Fruit fly (Drosophila melanogaster): ENCODE measurements around the gene CG18731.

Gene CG18731

DNA sequence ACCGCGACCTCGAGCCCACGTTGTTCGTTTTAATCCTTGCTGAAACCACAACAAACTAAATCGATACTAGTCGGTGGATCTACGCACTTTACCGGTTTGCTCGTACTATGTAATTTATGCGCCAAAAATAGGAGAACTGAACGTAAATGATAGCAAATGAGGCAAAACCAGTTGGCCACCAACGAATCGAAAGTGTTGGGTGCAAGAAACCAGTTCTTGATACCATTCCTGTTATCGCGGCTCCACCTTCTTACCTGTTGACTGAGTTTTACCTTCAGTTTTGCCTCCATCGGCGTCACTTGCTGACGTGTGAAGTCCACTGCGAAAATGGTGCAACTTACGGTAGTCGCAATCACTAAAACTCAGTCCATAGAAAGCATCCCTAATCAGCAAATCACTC is 15.3 kb downstream of the CG18731 start:
- no peak for TF ChIP-seq noc (tag; optimal IDR thresholded peaks at IDR 0.05)

DNA sequence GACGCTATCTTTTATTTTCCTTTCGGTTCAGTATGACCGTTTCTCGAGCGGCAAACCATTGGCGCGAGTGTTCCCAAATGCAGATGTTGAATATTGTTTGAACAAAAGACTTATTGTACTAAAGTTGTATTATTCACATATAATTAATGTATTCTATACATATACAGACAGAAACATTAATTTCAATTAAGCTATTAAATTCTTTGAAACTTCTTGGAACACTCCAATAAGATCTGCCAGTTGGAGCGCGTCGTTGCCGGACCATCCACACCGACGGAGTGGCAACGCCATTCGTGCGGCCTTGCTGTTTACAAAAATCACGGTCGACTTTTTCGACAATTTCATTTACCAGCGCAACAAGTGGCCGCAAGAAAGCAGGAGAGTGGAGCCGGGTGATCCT is 20.2 kb downstream of the CG18731 start, which contains the start of the genes Wdr24 and IntS11:
Gene Wdr24 (minus strand): TSS at position 37 of the 400 bp plus-strand sequence.
Gene IntS11 (plus strand): TSS at position 282 of the 400 bp plus-strand sequence.
- peak; percentile 88 for TF ChIP-seq noc (tag; optimal IDR thresholded peaks at IDR 0.05)

DNA sequence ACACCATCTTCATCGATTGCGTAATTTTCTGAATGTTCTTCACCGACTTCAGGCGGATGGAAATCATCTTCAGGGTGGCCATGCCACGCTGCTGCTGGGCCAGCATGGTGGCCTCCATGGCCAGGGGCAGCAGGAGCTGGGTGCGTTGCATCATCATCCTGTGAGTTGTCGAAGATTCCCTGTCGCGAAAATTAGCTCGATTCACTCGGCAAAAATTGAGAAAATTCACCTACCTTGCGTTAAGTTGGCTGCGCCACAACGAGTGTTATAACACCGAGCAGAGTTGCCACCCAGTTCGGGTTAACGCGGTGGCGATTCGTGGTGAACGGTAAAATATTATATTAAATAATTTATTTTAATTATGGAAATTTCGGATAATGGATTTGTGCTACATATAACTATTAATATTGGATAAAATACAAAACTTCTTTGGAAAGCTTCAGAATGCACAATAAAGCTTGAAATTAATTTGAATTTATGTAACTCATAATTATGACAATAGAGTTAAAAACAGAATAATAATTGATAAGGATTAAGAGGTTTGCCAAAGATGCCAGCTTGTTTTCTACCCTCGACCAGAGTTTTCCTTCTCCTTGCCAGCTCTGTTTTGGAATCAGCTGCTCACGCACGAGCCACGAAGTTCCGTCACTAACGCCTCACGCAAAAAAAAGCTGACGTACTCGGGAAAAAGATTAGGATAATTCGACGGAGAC is 23.9 kb downstream of the CG18731 start, which contains the start of the genes ATPsyngamma and yata:
Gene ATPsyngamma (minus strand): TSS at position 573 of the 713 bp plus-strand sequence.
Gene yata (plus strand): TSS at position 629 of the 713 bp plus-strand sequence.
- no peak for TF ChIP-seq noc (tag; optimal IDR thresholded peaks at IDR 0.05)

DNA sequence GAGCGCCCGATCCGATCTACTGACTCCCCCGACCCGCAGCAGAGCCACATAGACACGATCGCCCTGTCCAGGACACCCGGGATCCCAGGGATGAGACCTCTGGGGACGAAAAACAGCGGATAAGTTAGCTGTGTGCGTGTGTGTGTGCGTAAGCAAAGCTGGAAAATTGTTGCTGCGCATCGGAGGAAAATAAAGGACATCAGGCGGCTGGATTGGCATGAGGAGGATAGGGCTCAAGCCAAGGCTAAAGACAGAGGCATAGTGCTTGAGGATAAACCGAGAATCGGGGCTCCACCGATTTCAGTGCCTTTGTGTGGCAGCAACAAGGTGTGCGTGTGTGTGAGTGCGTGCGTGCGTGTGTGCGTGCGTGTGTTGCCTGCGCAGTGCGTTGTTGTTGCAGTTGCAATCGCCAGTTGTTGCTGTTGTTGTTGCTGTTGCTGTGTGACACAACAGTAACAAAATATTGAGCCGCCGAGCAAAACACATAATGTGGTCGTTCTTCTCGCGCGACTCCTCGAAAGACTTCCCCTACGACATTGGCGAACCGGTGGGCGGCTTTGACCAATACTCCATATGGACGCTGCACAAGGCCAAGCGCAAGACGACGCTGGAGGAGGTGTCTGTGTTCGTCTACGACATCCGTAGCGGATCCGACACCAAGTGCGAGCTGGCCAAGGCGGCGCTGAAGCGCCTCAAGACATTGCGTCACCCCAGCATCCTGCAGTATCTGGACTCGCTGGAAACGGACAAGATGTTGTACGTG is 24.7 kb downstream of the CG18731 start:
- TF ChIP-seq noc (tag; optimal IDR thresholded peaks at IDR 0.05), result no peak

DNA sequence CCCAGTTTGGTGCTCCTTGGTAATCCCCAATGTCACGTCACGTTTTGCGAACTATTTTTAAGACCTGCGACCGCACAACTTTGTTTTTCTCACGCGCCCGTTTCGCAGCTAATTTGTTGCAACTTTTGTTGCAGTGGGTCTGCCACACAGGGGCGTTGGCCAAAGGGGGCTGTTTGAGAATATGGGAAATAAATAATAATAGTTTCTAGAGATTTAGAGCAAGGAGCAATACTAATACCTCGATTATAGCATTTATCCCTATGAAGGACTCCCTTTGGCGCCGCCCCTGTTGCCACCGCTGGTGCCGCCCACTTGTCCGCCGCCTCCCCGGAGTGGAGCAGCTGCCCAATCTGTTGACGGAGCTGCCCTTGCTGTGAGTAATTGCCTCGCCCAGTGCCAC is 30.4 kb downstream of the CG18731 start:
- no peak for TF ChIP-seq noc (tag; optimal IDR thresholded peaks at IDR 0.05)

DNA sequence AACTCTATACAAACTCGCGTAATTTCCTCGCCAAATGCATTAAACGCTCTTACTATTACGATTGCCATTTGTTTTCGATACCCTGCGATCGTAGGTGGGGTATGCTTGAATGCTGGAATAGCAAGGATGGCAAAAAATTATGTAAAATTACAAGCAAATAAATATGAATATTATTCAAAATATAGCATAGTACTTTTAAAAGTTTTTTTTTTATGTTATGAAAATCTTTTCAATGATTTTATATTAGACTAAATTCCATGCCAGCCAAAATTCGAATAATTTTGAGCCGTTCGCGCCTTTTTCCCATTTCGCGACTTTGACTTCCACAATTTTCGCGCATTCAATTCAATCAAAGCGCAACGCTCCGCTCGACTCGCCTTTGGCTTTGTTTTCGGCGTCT is 31.3 kb downstream of the CG18731 start:
- no peak for TF ChIP-seq noc (tag; optimal IDR thresholded peaks at IDR 0.05)

DNA sequence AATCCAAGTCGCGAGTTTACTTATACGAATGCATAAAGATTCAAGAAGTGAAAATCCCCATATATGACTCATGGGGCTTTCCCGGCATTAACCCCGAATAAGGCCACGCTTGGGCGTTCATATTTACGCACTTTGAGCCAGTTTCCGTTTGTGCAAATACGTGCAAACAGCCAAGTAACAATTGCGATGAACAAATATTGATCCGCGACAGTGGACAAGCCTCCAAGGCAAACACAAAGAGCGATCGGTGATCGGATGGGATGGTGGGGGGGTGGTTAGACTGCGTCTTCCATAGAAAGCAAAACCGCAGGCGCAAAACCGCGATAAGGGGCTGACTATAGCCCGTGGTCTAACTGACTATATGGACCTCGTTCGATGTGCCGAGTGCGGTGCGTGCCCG is 32.4 kb downstream of the CG18731 start:
- TF ChIP-seq noc (tag; optimal IDR thresholded peaks at IDR 0.05), result no peak

DNA sequence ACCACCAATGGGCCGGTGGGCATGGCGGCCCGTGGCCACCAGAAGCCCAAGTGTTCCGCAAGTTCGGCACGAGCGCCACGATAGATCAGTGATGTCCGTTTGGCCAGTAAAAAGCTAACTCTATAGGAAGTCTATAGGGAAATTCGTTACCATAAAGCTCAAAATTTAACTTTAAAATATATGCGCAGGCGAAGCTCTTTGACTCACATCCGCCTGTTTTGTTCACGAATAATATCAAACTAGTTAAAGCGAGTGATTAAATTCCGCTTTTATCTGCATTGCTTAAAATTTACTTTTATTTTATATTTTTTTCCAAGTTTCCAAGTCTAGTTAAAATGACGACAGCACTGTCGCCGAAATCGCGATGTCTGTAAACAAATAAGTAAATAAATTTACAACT is 32.9 kb downstream of the CG18731 start:
- TF ChIP-seq noc (tag; optimal IDR thresholded peaks at IDR 0.05), result no peak

DNA sequence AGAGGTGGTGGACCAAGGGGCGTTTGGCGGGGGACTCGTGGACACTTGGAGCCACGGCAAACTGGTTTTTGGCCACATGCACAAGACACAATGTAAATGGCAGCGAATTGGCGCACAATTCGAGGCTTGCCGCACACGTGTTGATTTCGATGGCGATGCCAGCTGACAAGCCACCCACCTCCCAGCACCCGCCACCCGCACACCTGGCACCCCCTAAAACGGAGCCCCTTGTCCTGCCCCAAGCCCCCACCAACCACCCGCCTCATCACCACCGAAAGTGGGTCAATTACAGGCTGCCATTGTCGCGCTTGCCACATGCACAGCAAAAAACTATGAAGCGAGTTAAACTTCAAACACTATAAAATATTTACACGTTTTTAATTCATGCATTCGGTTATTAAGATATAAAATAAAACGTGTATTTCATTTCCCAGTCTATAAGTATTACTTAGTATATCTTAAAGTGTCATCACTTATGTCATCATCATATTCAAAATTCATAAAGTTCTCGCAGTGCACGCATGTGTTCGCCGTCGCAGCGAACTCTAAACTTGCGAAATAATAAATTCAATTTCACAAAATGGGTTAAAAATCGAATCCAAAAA is 33.4 kb downstream of the CG18731 start:
- no peak for TF ChIP-seq noc (tag; optimal IDR thresholded peaks at IDR 0.05)

DNA sequence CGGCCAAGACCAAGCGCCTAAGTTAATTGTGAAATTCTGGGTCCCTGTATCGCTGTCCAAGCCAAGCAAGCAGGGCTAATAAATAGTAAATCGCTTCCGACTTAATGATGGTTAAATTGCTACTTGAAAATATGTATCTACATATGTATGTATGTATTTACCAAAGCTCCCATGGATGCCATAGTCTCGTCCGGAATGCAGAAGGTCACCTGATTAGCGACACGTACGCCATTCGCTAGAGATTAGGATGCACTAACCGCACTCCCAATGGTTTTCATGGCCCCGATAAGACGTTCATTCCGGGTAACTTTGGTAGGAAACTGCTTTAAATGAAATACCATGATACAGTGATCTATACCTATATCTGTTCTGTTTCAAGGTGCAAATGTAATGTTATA is 33.9 kb downstream of the CG18731 start:
- TF ChIP-seq noc (tag; optimal IDR thresholded peaks at IDR 0.05), result no peak

DNA sequence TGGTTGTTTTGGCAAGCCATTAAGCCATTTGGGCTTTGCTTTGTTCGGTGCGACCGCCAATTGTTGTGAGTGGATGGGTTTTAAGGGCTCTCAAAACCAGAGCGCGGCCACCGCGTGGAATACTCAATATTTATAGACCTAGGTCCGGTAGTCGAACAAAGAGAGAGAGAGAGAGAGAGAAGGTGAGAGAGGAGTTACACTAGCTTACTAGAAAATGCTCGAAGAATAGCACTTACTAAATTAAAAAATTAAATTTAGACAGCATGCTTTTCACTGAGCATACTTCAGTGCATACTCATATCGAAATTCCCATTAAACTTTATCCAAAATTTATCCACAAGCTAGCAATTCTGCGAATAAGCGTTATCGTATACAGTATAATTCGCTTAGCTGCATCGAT is 35.2 kb downstream of the CG18731 start:
- no peak for TF ChIP-seq noc (tag; optimal IDR thresholded peaks at IDR 0.05)

DNA sequence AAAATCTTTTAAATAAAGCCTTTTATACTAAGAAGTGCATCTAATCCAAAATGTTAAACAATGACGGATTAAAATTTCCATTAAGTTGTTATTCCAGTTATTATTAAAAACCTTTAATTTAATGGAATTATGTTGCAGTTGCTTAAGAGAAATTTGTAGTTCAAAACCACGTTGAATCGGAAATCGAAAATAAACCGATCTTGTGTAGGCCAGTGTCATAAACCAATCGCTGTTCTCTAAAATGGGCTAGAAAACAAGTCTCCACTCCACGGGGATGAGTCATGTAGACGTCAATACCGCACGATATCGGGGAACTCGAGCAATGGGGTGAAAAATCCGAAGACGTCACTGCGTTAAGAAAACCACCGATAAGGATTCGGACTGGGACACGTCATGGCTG is 36.7 kb downstream of the CG18731 start:
- no peak for TF ChIP-seq noc (tag; optimal IDR thresholded peaks at IDR 0.05)

DNA sequence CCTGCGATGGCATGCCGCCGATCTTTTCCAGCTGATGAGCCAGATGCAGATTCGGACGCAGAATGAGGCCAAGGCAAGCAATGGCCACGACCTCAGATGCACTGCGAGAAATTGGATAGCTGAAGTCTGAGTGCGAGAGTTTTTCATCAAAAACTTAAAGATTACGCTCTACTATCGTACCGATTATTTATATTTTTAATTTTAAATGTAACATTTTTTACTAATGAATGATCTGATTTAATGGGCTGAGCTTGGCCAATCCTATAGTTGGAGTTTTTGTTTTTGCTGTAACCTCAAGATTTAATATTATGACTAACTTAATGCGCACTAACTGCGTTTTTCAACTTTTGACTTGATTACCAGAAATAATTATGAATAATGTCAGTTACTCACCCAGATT is 37.5 kb downstream of the CG18731 start:
- no peak for TF ChIP-seq noc (tag; optimal IDR thresholded peaks at IDR 0.05)

DNA sequence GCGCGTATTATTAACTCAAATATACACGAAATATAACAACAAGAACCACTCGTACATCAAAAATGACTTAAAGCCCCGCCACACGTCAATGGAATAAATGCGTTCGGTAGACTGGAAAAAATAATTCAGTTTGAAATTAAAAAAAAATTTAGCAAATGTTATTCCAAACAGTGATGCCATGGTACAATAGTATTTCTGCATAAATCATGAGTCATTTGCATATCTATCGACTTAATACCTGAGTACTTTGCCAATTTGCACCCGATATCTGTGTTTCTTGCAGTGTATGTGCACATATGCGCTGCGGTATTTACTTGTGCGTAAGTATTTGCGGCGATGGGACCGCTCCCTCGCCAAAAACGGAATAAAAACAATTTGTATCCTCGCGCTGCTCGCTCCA is 38.3 kb downstream of the CG18731 start:
- TF ChIP-seq noc (tag; optimal IDR thresholded peaks at IDR 0.05), result no peak

DNA sequence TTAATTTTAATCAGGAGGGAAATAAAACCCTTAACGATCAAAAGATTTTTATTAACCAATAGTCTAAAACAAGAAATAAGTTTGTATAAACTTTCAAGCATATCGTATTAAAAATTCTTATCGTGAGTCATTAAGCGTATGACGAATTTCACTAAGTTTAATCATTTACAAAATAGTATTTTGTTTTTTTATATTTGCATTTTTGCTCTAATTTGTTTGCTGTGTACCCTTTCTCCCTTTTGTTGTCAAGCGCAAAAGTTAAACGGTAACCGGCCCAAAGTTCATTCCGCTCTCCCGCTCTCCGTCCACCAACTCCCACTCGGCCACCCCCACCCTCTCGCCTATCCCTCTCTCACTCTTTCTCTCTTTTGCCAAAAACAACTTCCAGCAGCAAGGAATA is 39.0 kb downstream of the CG18731 start:
- no peak for TF ChIP-seq noc (tag; optimal IDR thresholded peaks at IDR 0.05)

DNA sequence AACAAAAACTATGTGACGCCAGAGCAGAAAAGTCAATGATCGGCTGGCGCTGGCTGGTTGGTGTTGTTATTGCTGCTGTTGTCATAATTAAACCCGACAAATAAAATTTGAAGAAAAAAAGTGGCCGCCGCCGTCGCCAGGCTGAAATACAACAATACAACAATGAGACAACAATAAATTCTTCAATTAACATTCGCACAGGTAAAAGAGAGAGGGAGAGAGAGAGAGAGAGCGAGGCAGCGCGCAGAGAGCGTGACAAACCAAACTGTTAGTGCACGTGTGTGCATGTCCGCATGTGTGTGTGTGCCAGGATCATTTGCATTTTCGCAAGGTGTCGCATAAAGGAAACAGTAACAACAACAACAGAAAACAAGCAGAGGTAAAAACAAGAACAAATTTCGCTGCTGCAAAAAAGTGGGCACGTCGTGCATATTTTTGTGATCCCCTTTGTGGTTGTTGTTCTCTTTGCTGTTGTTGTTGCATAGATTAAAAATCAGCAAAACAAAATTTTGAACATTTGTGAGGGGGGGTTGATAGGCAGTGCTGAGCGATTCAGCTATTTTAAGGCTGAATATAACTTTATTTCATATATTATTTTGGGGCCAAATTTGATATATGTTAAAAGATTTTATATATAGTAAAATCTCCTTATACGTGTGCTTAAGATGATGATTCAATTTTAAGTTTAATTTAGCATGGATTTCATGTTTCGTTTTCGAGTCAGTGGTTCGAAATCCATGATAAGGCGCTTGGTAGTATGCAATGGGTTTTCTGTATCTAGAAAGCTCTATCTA is 39.6 kb downstream of the CG18731 start:
- TF ChIP-seq noc (tag; optimal IDR thresholded peaks at IDR 0.05), result no peak

All from whole organism, larva.